Fruit fly (Drosophila melanogaster) whole organism, prepupa: Measurements from ENCODE around the gene CG18547.

ENCODE experiments used
- Blimp-1 ChIP-seq: fragments of 200-800 bp; sonication (Bioruptor generic); optimal IDR thresholded peaks from 3 replicates; lab custom pipeline; 2017; ENCODE audit warnings: missing biosample characterization, missing genetic modification characterization, mild to moderate bottlenecking, moderate library complexity, missing genetic modification reagents
- CG10631 ChIP-seq: fragments of 200-800 bp; sonication (Bioruptor generic); optimal IDR thresholded peaks from 2 replicates; lab custom pipeline; 2016; ENCODE audit warnings: missing biosample characterization, missing genetic modification characterization
- CG11762 ChIP-seq: fragments of 200-800 bp; sonication (Bioruptor generic); optimal IDR thresholded peaks from 3 replicates; lab custom pipeline; 2016; ENCODE audit warnings: missing biosample characterization, missing genetic modification characterization; ENCODE audit not compliant: insufficient read depth
- CG11902 ChIP-seq: fragments of 200-800 bp; sonication (Bioruptor generic); optimal IDR thresholded peaks from 3 replicates; lab custom pipeline; 2016; ENCODE audit warnings: missing biosample characterization, missing genetic modification characterization
- CG15336 ChIP-seq: fragments of 200-800 bp; sonication (Bioruptor generic); IDR thresholded peaks from 2 replicates; pipeline ENCODE4 v1.3.6; 2022; ENCODE audit warnings: missing biosample characterization, missing genetic modification characterization
- CG1621 ChIP-seq: fragments of 200-800 bp; sonication (Bioruptor generic); optimal IDR thresholded peaks from 3 replicates; lab custom pipeline; 2018; ENCODE audit warnings: missing biosample characterization, mild to moderate bottlenecking, missing genetic modification characterization
- CG16779 ChIP-seq: fragments of 200-800 bp; sonication (Bioruptor generic); optimal IDR thresholded peaks from 3 replicates; lab custom pipeline; 2017; ENCODE audit warnings: missing biosample characterization, mild to moderate bottlenecking, missing genetic modification characterization
- CG3032 ChIP-seq: fragments of 200-800 bp; optimal IDR thresholded peaks from 2 replicates; lab custom pipeline; 2019; ENCODE audit warnings: missing biosample characterization, mild to moderate bottlenecking, missing genetic modification characterization, moderate library complexity
- CG31627 ChIP-seq: fragments of 200-800 bp; sonication (Bioruptor generic); optimal IDR thresholded peaks from 3 replicates; lab custom pipeline; 2016; ENCODE audit warnings: missing biosample characterization, missing genetic modification characterization
- CG32006 ChIP-seq: fragments of 200-800 bp; sonication (Bioruptor generic); optimal IDR thresholded peaks from 3 replicates; lab custom pipeline; 2017; ENCODE audit warnings: missing biosample characterization, mild to moderate bottlenecking, missing genetic modification characterization
- CG3919 ChIP-seq: fragments of 200-800 bp; sonication (Bioruptor generic); optimal IDR thresholded peaks from 3 replicates; lab custom pipeline; 2016; ENCODE audit warnings: missing biosample characterization, missing genetic modification characterization
- CG4318 ChIP-seq: fragments of 200-800 bp; sonication (Bioruptor generic); optimal IDR thresholded peaks from 3 replicates; lab custom pipeline; 2017; ENCODE audit warnings: missing biosample characterization, mild to moderate bottlenecking, missing genetic modification characterization
- CG6276 ChIP-seq: fragments of 200-800 bp; sonication (Bioruptor generic); optimal IDR thresholded peaks from 2 replicates; lab custom pipeline; 2017; ENCODE audit warnings: missing biosample characterization, mild to moderate bottlenecking, missing genetic modification characterization
- CG6808 ChIP-seq: fragments of 200-800 bp; sonication (Bioruptor generic); optimal IDR thresholded peaks from 3 replicates; lab custom pipeline; 2017; ENCODE audit warnings: missing biosample characterization, missing genetic modification characterization, mild to moderate bottlenecking, moderate library complexity, missing genetic modification reagents
- CG6854 ChIP-seq: fragments of 200-800 bp; sonication (Bioruptor generic); optimal IDR thresholded peaks from 2 replicates; lab custom pipeline; 2017; ENCODE audit warnings: missing biosample characterization, mild to moderate bottlenecking, missing genetic modification characterization
- CG7368 ChIP-seq: fragments of 200-800 bp; sonication (Bioruptor generic); optimal IDR thresholded peaks from 3 replicates; lab custom pipeline; 2016; ENCODE audit warnings: missing biosample characterization, missing genetic modification characterization
- CG8119 ChIP-seq: fragments of 200-800 bp; sonication (Bioruptor generic); IDR thresholded peaks from 3 replicates; pipeline ENCODE4 v1.3.6; 2022; ENCODE audit warnings: missing biosample characterization, missing genetic modification characterization
- CG8319 ChIP-seq: fragments of 200-800 bp; sonication (Bioruptor generic); optimal IDR thresholded peaks from 3 replicates; lab custom pipeline; 2016; ENCODE audit warnings: missing biosample characterization, missing genetic modification characterization
- CG8632 ChIP-seq: fragments of 200-800 bp; sonication (Bioruptor generic); optimal IDR thresholded peaks from 3 replicates; lab custom pipeline; 2016; ENCODE audit warnings: missing biosample characterization, missing genetic modification characterization
- CG9139 ChIP-seq: fragments of 200-800 bp; sonication (Bioruptor generic); optimal IDR thresholded peaks from 3 replicates; lab custom pipeline; 2017; ENCODE audit warnings: missing biosample characterization, mild to moderate bottlenecking, missing genetic modification characterization
- Eip75B ChIP-seq: fragments of 200-800 bp; sonication (Bioruptor generic); optimal IDR thresholded peaks from 3 replicates; lab custom pipeline; 2016; ENCODE audit warnings: missing biosample characterization, missing genetic modification characterization
- Eip78C ChIP-seq: fragments of 200-800 bp; sonication (Bioruptor generic); peaks from one replicate; lab custom pipeline; 2016; ENCODE audit warnings: missing biosample characterization, missing genetic modification characterization
- Ets96B ChIP-seq: fragments of 200-800 bp; optimal IDR thresholded peaks from 2 replicates; lab custom pipeline; 2019; ENCODE audit warnings: missing biosample characterization, mild to moderate bottlenecking, missing genetic modification characterization, moderate library complexity
- Gug ChIP-seq: fragments of 200-800 bp; sonication (Bioruptor generic); IDR thresholded peaks from 2 replicates; pipeline ENCODE4 v1.3.6; 2022; ENCODE audit warnings: missing biosample characterization, missing genetic modification characterization
- Hr38 ChIP-seq: sonication (Bioruptor generic); optimal IDR thresholded peaks from 2 replicates; lab custom pipeline; 2016; ENCODE audit warnings: missing biosample characterization, missing genetic modification characterization
- Hr39 ChIP-seq: fragments of 200-800 bp; sonication (Bioruptor generic); optimal IDR thresholded peaks from 2 replicates; lab custom pipeline; 2016; ENCODE audit warnings: missing biosample characterization, missing genetic modification characterization
- Hr4 ChIP-seq: fragments of 200-800 bp; sonication (Bioruptor generic); optimal IDR thresholded peaks from 3 replicates; lab custom pipeline; 2016; ENCODE audit warnings: missing biosample characterization, missing genetic modification characterization
- Met ChIP-seq: fragments of 200-800 bp; sonication (Bioruptor generic); optimal IDR thresholded peaks from 3 replicates; lab custom pipeline; 2016; ENCODE audit warnings: missing biosample characterization, missing genetic modification characterization
- Smox ChIP-seq: fragments of 200-800 bp; sonication (Bioruptor generic); optimal IDR thresholded peaks from 3 replicates; lab custom pipeline; 2016; ENCODE audit warnings: missing biosample characterization, missing genetic modification characterization
- Sox102F ChIP-seq: fragments of 200-800 bp; sonication (Bioruptor generic); optimal IDR thresholded peaks from 2 replicates; lab custom pipeline; 2016; ENCODE audit warnings: missing biosample characterization, mild to moderate bottlenecking, missing genetic modification characterization
- Sox14 ChIP-seq: fragments of 200-800 bp; sonication (Bioruptor generic); optimal IDR thresholded peaks from 3 replicates; lab custom pipeline; 2016; ENCODE audit warnings: missing biosample characterization, missing genetic modification characterization
- Sox15 ChIP-seq: fragments of 200-800 bp; sonication (Bioruptor generic); optimal IDR thresholded peaks from 3 replicates; lab custom pipeline; 2016; ENCODE audit warnings: missing biosample characterization, missing genetic modification characterization
- dac ChIP-seq: fragments of 200-800 bp; sonication (Bioruptor generic); optimal IDR thresholded peaks from 2 replicates; lab custom pipeline; 2017; ENCODE audit warnings: missing biosample characterization, mild to moderate bottlenecking, missing genetic modification characterization
- dsx ChIP-seq: fragments of 200-800 bp; optimal IDR thresholded peaks from 3 replicates; lab custom pipeline; 2019; ENCODE audit warnings: missing biosample characterization, mild to moderate bottlenecking, missing genetic modification characterization, moderate library complexity; ENCODE audit not compliant: poor library complexity, severe bottlenecking
- eg ChIP-seq: fragments of 200-800 bp; sonication (Bioruptor generic); IDR thresholded peaks from 3 replicates; pipeline ENCODE4 v1.3.6; 2022; ENCODE audit warnings: missing biosample characterization, missing genetic modification characterization
- fd85E ChIP-seq: fragments of 200-800 bp; sonication (Bioruptor generic); optimal IDR thresholded peaks from 3 replicates; lab custom pipeline; 2016; ENCODE audit warnings: missing biosample characterization, missing genetic modification characterization
- fkh ChIP-seq: fragments of 200-800 bp; sonication (Bioruptor generic); optimal IDR thresholded peaks from 3 replicates; lab custom pipeline; 2017; ENCODE audit warnings: missing biosample characterization, mild to moderate bottlenecking, missing genetic modification characterization, moderate library complexity
- pdm3 ChIP-seq: fragments of 200-800 bp; sonication (Bioruptor generic); optimal IDR thresholded peaks from 3 replicates; lab custom pipeline; 2016; ENCODE audit warnings: missing biosample characterization, missing genetic modification characterization
- salr ChIP-seq, 2 experiments: fragments of 200-800 bp; sonication (Bioruptor generic); optimal IDR thresholded peaks; 3 replicates each; lab custom pipeline; 2016 to 2018; ENCODE audit warnings: missing biosample characterization in 2 of 2, missing genetic modification characterization in 2 of 2, mild to moderate bottlenecking in 1 of 2
- spab ChIP-seq: fragments of 200-800 bp; sonication (Bioruptor generic); optimal IDR thresholded peaks from 2 replicates; lab custom pipeline; 2017; ENCODE audit warnings: missing biosample characterization, mild to moderate bottlenecking, missing genetic modification characterization, missing genetic modification reagents
- ss ChIP-seq, 2 experiments: fragments of 200-800 bp; sonication (Bioruptor generic); optimal IDR thresholded peaks; 2 replicates in 1 of 2; 3 replicates in 1 of 2; lab custom pipeline; 2017 to 2018; ENCODE audit warnings: mild to moderate bottlenecking in 2 of 2, missing biosample characterization in 2 of 2, missing genetic modification characterization in 2 of 2, moderate library complexity in 1 of 2
- svp ChIP-seq: fragments of 200-800 bp; sonication (Bioruptor generic); peaks from one replicate; lab custom pipeline; 2016; ENCODE audit warnings: missing biosample characterization, missing genetic modification characterization
- topi ChIP-seq: fragments of 200-800 bp; sonication (Bioruptor generic); optimal IDR thresholded peaks from 3 replicates; lab custom pipeline; 2016; ENCODE audit warnings: missing biosample characterization, missing genetic modification characterization
- vri ChIP-seq: fragments of 200-800 bp; sonication (Bioruptor generic); optimal IDR thresholded peaks from 3 replicates; lab custom pipeline; 2016; ENCODE audit warnings: missing biosample characterization, mild to moderate bottlenecking, missing genetic modification characterization

Gene CG18547

DNA sequence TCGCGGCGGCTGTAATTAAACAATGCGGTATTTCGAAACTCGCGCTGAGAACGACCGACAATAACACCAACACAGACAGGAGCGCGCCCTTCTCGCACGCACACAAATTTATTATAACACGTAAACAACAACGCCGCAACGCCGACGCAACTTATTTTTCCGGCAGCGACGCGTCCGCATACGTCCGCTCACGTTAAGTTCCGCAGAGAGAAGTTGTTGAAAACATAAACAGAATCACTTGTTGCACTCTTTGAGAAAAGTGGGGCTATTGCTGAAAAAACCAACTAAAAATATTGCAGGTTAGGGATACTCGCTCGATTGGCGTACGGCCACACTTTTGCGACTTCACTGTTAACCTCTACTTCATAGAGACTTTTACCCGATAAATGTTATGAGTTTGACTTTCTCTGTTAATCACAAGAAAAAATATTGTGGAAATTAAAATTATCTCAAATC is 31.3 kb downstream of the CG18547 start, which contains the start of gene Cad87A:
Gene Cad87A, minus strand, starts transcription at position 227 of the 456 bp plus-strand sequence.
- TF ChIP-seq ss (GFP tag; optimal IDR thresholded peaks at IDR 0.05; lab: Kevin White, UChicago) (peak; percentile 51 to 55), dac (GFP tag; lab: Kevin White, UChicago) (no peak), CG9139 (GFP tag; lab: Kevin White, UChicago) (no peak), vri (GFP tag; lab: Kevin White, UChicago) (peak; percentile 17), CG1621 (tag; lab: Kevin White, UChicago) (peak; percentile 44), fkh (GFP tag; lab: Kevin White, UChicago) (peak; percentile 82), CG6854 (GFP tag; lab: Kevin White, UChicago) (peak; percentile 19), CG7368 (GFP tag; lab: Kevin White, UChicago) (no peak), Eip78C (GFP tag; lab: Kevin White, UChicago) (peak; percentile 64), Hr4 (no peak), CG3032 (peak; percentile 3), eg (GFP tag; lab: Robert Waterston, UW) (no peak), spab (GFP tag; lab: Kevin White, UChicago) (no peak), dsx (GFP tag; lab: Kevin White, UChicago) (peak; percentile 45)

DNA sequence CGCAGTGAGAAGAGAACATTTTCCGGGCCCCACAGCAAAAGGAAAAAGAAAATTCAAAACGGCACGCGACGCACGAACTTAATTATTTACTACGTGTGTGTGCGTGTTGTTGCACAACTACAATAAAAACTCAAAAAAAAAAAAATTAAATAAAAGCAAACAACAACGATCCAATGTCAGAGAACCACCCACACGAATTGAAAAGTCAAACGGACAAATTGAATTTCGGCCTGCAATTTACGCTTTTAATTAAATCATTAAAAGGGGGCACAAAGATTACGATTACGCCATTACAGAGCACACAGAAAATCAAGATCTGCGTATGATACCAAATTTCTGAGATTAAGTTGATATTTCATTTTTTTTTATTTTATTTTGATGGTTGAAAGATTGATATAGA is 32.2 kb downstream of the CG18547 start:
- TF ChIP-seq CG32006 (peak; percentile 11), CG7368 (GFP tag; lab: Kevin White, UChicago) (no peak), svp (peak; percentile 33), eg (GFP tag; lab: Robert Waterston, UW) (0 out of 3 replicates have a peak, but pooled peaks have one; percentile 15)
- TF ChIP-seq, all 60 proteins: peak for 3

DNA sequence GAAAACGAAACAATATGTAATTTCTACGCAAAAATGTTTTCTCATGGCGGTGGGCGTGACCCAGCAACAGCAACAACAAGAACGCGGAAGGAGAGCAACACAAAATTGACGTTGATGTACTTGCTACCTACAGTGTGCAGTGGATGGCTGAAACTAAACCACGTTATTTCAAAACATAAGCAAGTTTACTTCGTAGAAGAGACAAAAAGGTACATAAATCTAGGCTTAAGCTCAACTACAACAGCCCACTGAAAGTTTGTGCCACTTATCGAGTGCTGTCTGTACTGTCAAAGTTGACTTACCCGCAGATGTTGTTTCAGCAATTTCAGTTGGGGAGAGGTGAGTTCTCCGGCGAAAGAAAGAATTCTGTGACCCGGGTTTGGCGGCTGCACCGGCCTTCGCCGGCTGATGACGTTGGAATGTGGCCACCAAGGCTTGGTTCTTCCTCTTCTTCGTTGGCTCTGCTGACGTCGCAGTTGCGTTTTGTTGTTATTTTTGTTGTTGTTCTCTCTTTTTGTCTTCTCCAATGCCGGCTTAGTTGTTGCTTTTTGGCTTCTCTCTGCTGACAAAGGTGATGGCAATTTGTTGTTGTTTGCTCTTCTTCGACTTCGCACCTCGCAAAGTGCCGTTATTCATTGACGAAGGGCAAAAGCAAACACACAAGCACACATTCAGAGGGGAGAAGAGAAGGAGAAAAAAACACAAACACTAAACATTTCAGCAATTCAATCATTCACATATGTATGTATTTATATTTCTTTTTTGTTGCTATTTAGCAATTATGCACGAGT is 32.9 kb downstream of the CG18547 start:
- peak; percentile 87 for TF ChIP-seq Eip78C (GFP tag; lab: Kevin White, UChicago)
- peak; percentile 50 for TF ChIP-seq CG11902
- peak; percentile 87 for TF ChIP-seq Hr39 (GFP tag; lab: Kevin White, UChicago)
- no peak for TF ChIP-seq Blimp-1 (GFP tag; lab: Kevin White, UChicago)
- TF ChIP-seq CG8632 (GFP tag; lab: Kevin White, UChicago): peak; percentile 55
- peak; percentile 30 for TF ChIP-seq Hr4
- TF ChIP-seq pdm3 (GFP tag; lab: Kevin White, UChicago): peak; percentile 65
- no peak for TF ChIP-seq Hr38
- TF ChIP-seq CG8119 (GFP tag; lab: Robert Waterston, UW): peak; percentile 41; the same call in 2 of the 3 replicates
- TF ChIP-seq CG1621 (tag; lab: Kevin White, UChicago): peak; percentile 65
- TF ChIP-seq CG32006: peak; percentile 67
- peak; percentile 59 for TF ChIP-seq CG10631 (GFP tag; lab: Kevin White, UChicago)
- peak; percentile 30 for TF ChIP-seq CG4318 (GFP tag; lab: Kevin White, UChicago)
- peak; percentile 84 for TF ChIP-seq Met
- TF ChIP-seq Eip75B: peak; percentile 66
- peak; percentile 59 for TF ChIP-seq Ets96B (tag; lab: Kevin White, UChicago)
- peak; percentile 77 for TF ChIP-seq Sox14
- peak; percentile 57 for TF ChIP-seq CG6808 (GFP tag; lab: Kevin White, UChicago)
- TF ChIP-seq CG16779 (tag; lab: Kevin White, UChicago): no peak
- TF ChIP-seq CG11762: peak; percentile 33
- peak; percentile 21 to 45 for TF ChIP-seq salr (GFP tag; optimal IDR thresholded peaks at IDR 0.05; lab: Kevin White, UChicago)
- TF ChIP-seq Smox: peak; percentile 75
- peak; percentile 79 for TF ChIP-seq Sox102F (GFP tag; lab: Kevin White, UChicago)
- TF ChIP-seq dac (GFP tag; lab: Kevin White, UChicago): no peak
- TF ChIP-seq Sox15 (GFP tag; lab: Kevin White, UChicago): peak; percentile 39
- TF ChIP-seq topi (GFP tag; lab: Kevin White, UChicago): peak; percentile 80
- no peak for TF ChIP-seq Gug (GFP tag; lab: Robert Waterston, UW)
- peak; percentile 93 for TF ChIP-seq svp
- TF ChIP-seq fd85E: no peak
- peak; percentile 48 for TF ChIP-seq dsx (GFP tag; lab: Kevin White, UChicago)
- TF ChIP-seq CG8319 (GFP tag; lab: Kevin White, UChicago): no peak
- TF ChIP-seq CG9139 (GFP tag; lab: Kevin White, UChicago): no peak
- TF ChIP-seq CG6276 (GFP tag; lab: Kevin White, UChicago): peak; percentile 16
- TF ChIP-seq CG31627 (GFP tag; lab: Kevin White, UChicago): peak; percentile 85
- TF ChIP-seq CG3919: peak; percentile 64
- peak; percentile 60 for TF ChIP-seq CG15336 (GFP tag; lab: Robert Waterston, UW)
